Worm (Caenorhabditis elegans) whole organism, L1 larva: ENCODE results near the gene gst-24.

Source experiments
- C04F5.9 ChIP-seq: sonication (generic microtip); optimal IDR thresholded peaks from 2 replicates; lab custom pipeline; 2016; ENCODE audit warnings: missing genetic modification characterization, missing compliant biosample characterization
- alr-1 ChIP-seq: fragments of 200-800 bp; sonication (Bioruptor generic); optimal IDR thresholded peaks from 2 replicates; lab custom pipeline; 2018; ENCODE audit warnings: borderline replicate concordance, mild to moderate bottlenecking, missing genetic modification characterization, missing compliant biosample characterization
- ceh-63 ChIP-seq: fragments of 200-800 bp; sonication (Bioruptor generic); optimal IDR thresholded peaks from 2 replicates; lab custom pipeline; 2018; ENCODE audit warnings: mild to moderate bottlenecking, missing genetic modification characterization, missing compliant biosample characterization
- ceh-82 ChIP-seq, 3 experiments: fragments of 150-350 bp in 1 of 3; sonication (generic microtip) in 2 of 3; optimal IDR thresholded peaks; 2 replicates each; lab custom pipeline; 2014 to 2017; ENCODE audit warnings: missing biosample characterization in 3 of 3, missing genetic modification characterization in 3 of 3
- ceh-88 ChIP-seq: fragments of 200-800 bp; sonication (Bioruptor generic); IDR thresholded peaks from 2 replicates; pipeline ENCODE4 v1.3.6; 2022; ENCODE audit warnings: missing genetic modification characterization, missing compliant biosample characterization
- ces-1 ChIP-seq: fragments of 150-350 bp; optimal IDR thresholded peaks from 2 replicates; lab custom pipeline; 2014; ENCODE audit warnings: missing biosample characterization, missing genetic modification reagents, missing genetic modification characterization
- dpl-1 ChIP-seq, 3 experiments: fragments of 150-350 bp in 2 of 3; sonication (generic microtip) in 1 of 3; optimal IDR thresholded peaks; 2 replicates each; lab custom pipeline; 2014 to 2017; ENCODE audit warnings: missing biosample characterization in 3 of 3, missing genetic modification characterization in 3 of 3, missing genetic modification reagents in 3 of 3
- efl-1 ChIP-seq, 4 experiments: fragments of 150-350 bp; optimal IDR thresholded peaks in 3 of 4; peaks in 1 of 4; 1 replicate in 1 of 4; 2 replicates in 3 of 4; lab custom pipeline; 2014; ENCODE audit warnings: missing biosample characterization in 2 of 4, missing genetic modification characterization in 2 of 4, missing genetic modification reagents in 2 of 4
- egl-27 ChIP-seq, 2 experiments: fragments of 150-350 bp in 1 of 2; sonication (generic microtip); optimal IDR thresholded peaks; 3 replicates each; lab custom pipeline; 2017 to 2018; ENCODE audit warnings: missing biosample characterization in 2 of 2, missing genetic modification characterization in 2 of 2, missing genetic modification reagents in 2 of 2
- elt-2 ChIP-seq: sonication (generic microtip); optimal IDR thresholded peaks from 2 replicates; lab custom pipeline; 2016; ENCODE audit warnings: missing genetic modification characterization, mild to moderate bottlenecking, inconsistent platforms, missing compliant biosample characterization, missing genetic modification reagents
- elt-3 ChIP-seq, 6 experiments: fragments of 150-350 bp in 1 of 6; sonication (generic microtip); optimal IDR thresholded peaks; 2 replicates each; lab custom pipeline; 2017 to 2018; ENCODE audit warnings: missing biosample characterization in 6 of 6, missing genetic modification characterization in 6 of 6, inconsistent platforms in 1 of 6
- fos-1 ChIP-seq: fragments of 150-350 bp; optimal IDR thresholded peaks from 2 replicates; lab custom pipeline; 2014; ENCODE audit warnings: missing biosample characterization, missing genetic modification characterization
- grh-1 ChIP-seq: fragments of 200-800 bp; sonication (Bioruptor generic); IDR thresholded peaks from 2 replicates; pipeline ENCODE4 v1.3.6; 2022; ENCODE audit warnings: missing genetic modification reagents, missing genetic modification characterization, missing compliant biosample characterization
- hlh-4 ChIP-seq: sonication (generic microtip); optimal IDR thresholded peaks from 2 replicates; lab custom pipeline; 2016; ENCODE audit warnings: mild to moderate bottlenecking, missing genetic modification characterization, missing compliant biosample characterization
- hpl-2 ChIP-seq: fragments of 150-350 bp; optimal IDR thresholded peaks from 2 replicates; lab custom pipeline; 2014; ENCODE audit warnings: missing biosample characterization, missing genetic modification reagents, missing genetic modification characterization
- irx-1 ChIP-seq: sonication (generic microtip); optimal IDR thresholded peaks from 2 replicates; lab custom pipeline; 2016; ENCODE audit warnings: missing genetic modification characterization, missing compliant biosample characterization
- isw-1 ChIP-seq: fragments of 200-800 bp; sonication (Bioruptor generic); IDR thresholded peaks from 2 replicates; pipeline ENCODE4 v1.3.6; 2022; ENCODE audit warnings: missing genetic modification characterization, missing compliant biosample characterization
- lin-13 ChIP-seq: fragments of 150-350 bp; optimal IDR thresholded peaks from 2 replicates; lab custom pipeline; 2014; ENCODE audit warnings: missing biosample characterization, missing genetic modification reagents, missing genetic modification characterization
- lin-14 ChIP-seq: fragments of 200-800 bp; sonication (Bioruptor generic); optimal IDR thresholded peaks from 2 replicates; lab custom pipeline; 2018; ENCODE audit warnings: mild to moderate bottlenecking, missing genetic modification characterization, moderate library complexity, missing compliant biosample characterization
- lin-35 ChIP-seq, 2 experiments: fragments of 150-350 bp; optimal IDR thresholded peaks; 2 replicates each; lab custom pipeline; 2014; ENCODE audit warnings: missing biosample characterization in 2 of 2, missing genetic modification characterization in 2 of 2, missing genetic modification reagents in 2 of 2
- mef-2 ChIP-seq: fragments of 150-350 bp; optimal IDR thresholded peaks from 2 replicates; lab custom pipeline; 2014; ENCODE audit warnings: missing biosample characterization, missing genetic modification characterization
- nhr-19 ChIP-seq: fragments of 200-800 bp; sonication (Bioruptor generic); conservative IDR thresholded peaks from 2 replicates; pipeline ENCODE4 v1.3.6; 2022; ENCODE audit warnings: missing genetic modification characterization, missing compliant biosample characterization
- nhr-20 ChIP-seq: sonication (generic microtip); optimal IDR thresholded peaks from 2 replicates; lab custom pipeline; 2016; ENCODE audit warnings: mild to moderate bottlenecking, missing genetic modification characterization, missing compliant biosample characterization
- nhr-237 ChIP-seq: fragments of 150-350 bp; optimal IDR thresholded peaks from 2 replicates; lab custom pipeline; 2014; ENCODE audit warnings: missing biosample characterization, missing genetic modification characterization
- nhr-47 ChIP-seq: sonication (generic microtip); optimal IDR thresholded peaks from 2 replicates; lab custom pipeline; 2016; ENCODE audit warnings: mild to moderate bottlenecking, missing genetic modification characterization, moderate library complexity, missing compliant biosample characterization
- nhr-76 ChIP-seq: sonication (generic microtip); optimal IDR thresholded peaks from 2 replicates; lab custom pipeline; 2017; ENCODE audit warnings: missing biosample characterization, missing genetic modification characterization
- nhr-85 ChIP-seq: sonication (generic microtip); peaks from one replicate; lab custom pipeline; 2016; ENCODE audit warnings: missing genetic modification characterization, inconsistent platforms, missing compliant biosample characterization
- nhr-90 ChIP-seq: sonication (generic microtip); optimal IDR thresholded peaks from 2 replicates; lab custom pipeline; 2016; ENCODE audit warnings: mild to moderate bottlenecking, missing genetic modification characterization, missing compliant biosample characterization; ENCODE audit not compliant: poor library complexity
- pag-3 ChIP-seq: sonication (generic microtip); optimal IDR thresholded peaks from 2 replicates; lab custom pipeline; 2017; ENCODE audit warnings: missing genetic modification characterization, mild to moderate bottlenecking, missing compliant biosample characterization, antibody characterized with exemption, borderline replicate concordance; ENCODE audit not compliant: insufficient read depth
- pax-3 ChIP-seq: fragments of 200-800 bp; sonication (Bioruptor generic); optimal IDR thresholded peaks from 2 replicates; lab custom pipeline; 2018; ENCODE audit warnings: mild to moderate bottlenecking, missing genetic modification characterization, moderate library complexity, missing compliant biosample characterization
- pqm-1 ChIP-seq: sonication (generic microtip); optimal IDR thresholded peaks from 3 replicates; lab custom pipeline; 2017; ENCODE audit warnings: missing biosample characterization, missing genetic modification characterization
- snpc-4 ChIP-seq: fragments of 150-350 bp; optimal IDR thresholded peaks from 2 replicates; lab custom pipeline; 2014; ENCODE audit warnings: missing biosample characterization, missing genetic modification characterization
- snu-23 ChIP-seq: sonication (generic microtip); optimal IDR thresholded peaks from 2 replicates; lab custom pipeline; 2016; ENCODE audit warnings: missing genetic modification characterization, missing compliant biosample characterization
- sox-4 ChIP-seq: sonication (generic microtip); optimal IDR thresholded peaks from 2 replicates; lab custom pipeline; 2016; ENCODE audit warnings: missing genetic modification characterization, missing compliant biosample characterization
- sptf-1 ChIP-seq: fragments of 150-350 bp; optimal IDR thresholded peaks from 2 replicates; lab custom pipeline; 2014; ENCODE audit warnings: missing biosample characterization, missing genetic modification characterization
- sup-37 ChIP-seq: fragments of 200-800 bp; sonication (Bioruptor generic); optimal IDR thresholded peaks from 2 replicates; lab custom pipeline; 2018; ENCODE audit warnings: mild to moderate bottlenecking, missing genetic modification characterization, missing compliant biosample characterization
- tbx-2 ChIP-seq: sonication (generic microtip); optimal IDR thresholded peaks from 2 replicates; lab custom pipeline; 2016; ENCODE audit warnings: missing genetic modification characterization, missing compliant biosample characterization
- tlp-1 ChIP-seq: fragments of 150-350 bp; optimal IDR thresholded peaks from 2 replicates; lab custom pipeline; 2014; ENCODE audit warnings: missing biosample characterization, missing genetic modification characterization
- unc-130 ChIP-seq: fragments of 150-350 bp; optimal IDR thresholded peaks from 2 replicates; lab custom pipeline; 2017; ENCODE audit warnings: missing biosample characterization, missing genetic modification characterization, inconsistent platforms
- unc-30 ChIP-seq: sonication (generic microtip); optimal IDR thresholded peaks from 2 replicates; lab custom pipeline; 2017; ENCODE audit warnings: missing biosample characterization, missing genetic modification characterization
- unc-62 ChIP-seq: fragments of 150-350 bp; optimal IDR thresholded peaks from 2 replicates; lab custom pipeline; 2014; ENCODE audit warnings: missing biosample characterization, missing genetic modification reagents, missing genetic modification characterization
- unc-86 ChIP-seq: sonication (generic microtip); optimal IDR thresholded peaks from 2 replicates; lab custom pipeline; 2016; ENCODE audit warnings: missing genetic modification characterization, missing compliant biosample characterization
- vab-15 ChIP-seq: sonication (generic microtip); optimal IDR thresholded peaks from 2 replicates; lab custom pipeline; 2017; ENCODE audit warnings: missing genotype, mild to moderate bottlenecking, missing genetic modification characterization, missing compliant biosample characterization
- xbp-1 ChIP-seq: sonication (generic microtip); optimal IDR thresholded peaks from 2 replicates; lab custom pipeline; 2016; ENCODE audit warnings: missing genetic modification characterization, missing compliant biosample characterization
- zag-1 ChIP-seq: fragments of 150-350 bp; optimal IDR thresholded peaks from 2 replicates; lab custom pipeline; 2014; ENCODE audit warnings: missing biosample characterization, missing genetic modification characterization
- zip-4 ChIP-seq: fragments of 200-800 bp; sonication (Bioruptor generic); optimal IDR thresholded peaks from 2 replicates; lab custom pipeline; 2018; ENCODE audit warnings: mild to moderate bottlenecking, missing genetic modification characterization, moderate library complexity, missing compliant biosample characterization
- ztf-4 ChIP-seq: fragments of 150-350 bp; optimal IDR thresholded peaks from 2 replicates; lab custom pipeline; 2014; ENCODE audit warnings: missing biosample characterization, missing genetic modification characterization

gst-24 gene

ce11 chrII:13609655-13610054 is 1.5 kb downstream of the gst-24 start, which contains the start of gene gst-20 (continued):
- TF ChIP-seq lin-13 (GFP tag; lab: Kevin White, UChicago) (no peak), pax-3 (no peak), ztf-4 (tag; lab: Kevin White, UChicago) (no peak), snu-23 (peak; percentile 63), xbp-1 (tag; lab: Kevin White, UChicago) (peak; percentile 30), ceh-82 (tag; optimal IDR thresholded peaks at IDR 0.05; lab: Kevin White, UChicago) (peak in 2 of 3 experiments; percentile 7 to 18), fos-1 (no peak), elt-2 (peak; percentile 9), nhr-90 (tag; lab: Kevin White, UChicago) (peak; percentile 75), pag-3 (tag; lab: Kevin White, UChicago) (peak; percentile 84), elt-3 (tag; optimal IDR thresholded peaks at IDR 0.05; lab: Kevin White, UChicago) (peak in 5 of 6 experiments; percentile 39 to 78 (median 60)), nhr-20 (peak; percentile 91), tlp-1 (tag; lab: Kevin White, UChicago) (no peak), snpc-4 (tag; lab: Kevin White, UChicago) (peak; percentile 20)

ce11 chrII:13600904-13601303 is 10.3 kb downstream of the gst-24 start, which contains the start of gene csp-1:
Gene csp-1, plus strand, starts transcription at chrII:13601204.
- no peak for TF ChIP-seq snpc-4 (tag; lab: Kevin White, UChicago)
- TF ChIP-seq efl-1 (optimal IDR thresholded peaks at IDR 0.05; lab: Kevin White, UChicago) = no peak
- TF ChIP-seq efl-1 (GFP tag; optimal IDR thresholded peaks at IDR 0.05 in 1 of 2; lab: Kevin White, UChicago) = peak in 1 of 2 experiments; percentile 80
- TF ChIP-seq nhr-85 (tag; lab: Kevin White, UChicago) = peak; percentile 29

ce11 chrII:13596505-13596977 is 14.6 kb downstream of the gst-24 start, which contains the start of the genes fbxc-23 and csc-1:
Gene fbxc-23, minus strand, starts transcription at chrII:13596555.
Gene csc-1, plus strand, starts transcription at chrII:13596955.
- TF ChIP-seq dpl-1 (GFP tag; optimal IDR thresholded peaks at IDR 0.05; lab: Kevin White, UChicago) = peak; percentile 91 to 96 (median 93)
- TF ChIP-seq ztf-4 (tag; lab: Kevin White, UChicago) = no peak
- no peak for TF ChIP-seq mef-2
- TF ChIP-seq nhr-20 = peak; percentile 60
- peak; percentile 89 to 95 for TF ChIP-seq lin-35 (GFP tag; optimal IDR thresholded peaks at IDR 0.05; lab: Kevin White, UChicago)
- no peak for TF ChIP-seq hlh-4 (tag; lab: Kevin White, UChicago)
- no peak for TF ChIP-seq nhr-237 (tag; lab: Kevin White, UChicago)
- no peak for TF ChIP-seq hpl-2 (GFP tag; lab: Kevin White, UChicago)
- TF ChIP-seq nhr-19 (GFP tag; lab: Robert Waterston, UW) = peak; percentile 48
- TF ChIP-seq tbx-2 (tag; lab: Kevin White, UChicago) = peak; percentile 45
- TF ChIP-seq ceh-82 (tag; optimal IDR thresholded peaks at IDR 0.05; lab: Kevin White, UChicago) = peak; percentile 20 to 42 (median 28)
- TF ChIP-seq unc-62 (GFP tag; lab: Kevin White, UChicago) = no peak
- no peak for TF ChIP-seq zip-4 (GFP tag; lab: Kevin White, UChicago)
- TF ChIP-seq ces-1 = no peak
- no peak for TF ChIP-seq pqm-1 (tag; lab: Kevin White, UChicago)
- no peak for TF ChIP-seq unc-86 (tag; lab: Kevin White, UChicago)
- TF ChIP-seq nhr-76 (tag; lab: Kevin White, UChicago) = no peak
- TF ChIP-seq lin-14 (GFP tag; lab: Kevin White, UChicago) = peak; percentile 43
- TF ChIP-seq zag-1 (tag; lab: Kevin White, UChicago) = no peak
- TF ChIP-seq ceh-88 (GFP tag; lab: Robert Waterston, UW) = no peak
- TF ChIP-seq egl-27 (tag; optimal IDR thresholded peaks at IDR 0.05; lab: Kevin White, UChicago) = no peak
- no peak for TF ChIP-seq vab-15 (tag; lab: Kevin White, UChicago)
- TF ChIP-seq sup-37 = no peak
- peak; percentile 52 for TF ChIP-seq unc-130 (tag; lab: Kevin White, UChicago)
- peak; percentile 48; the same call in 1 of the 2 replicates for TF ChIP-seq grh-1
- peak in 1 of 6 experiments; percentile 67 for TF ChIP-seq elt-3 (tag; optimal IDR thresholded peaks at IDR 0.05; lab: Kevin White, UChicago)
- no peak; the same call in 1 of the 2 replicates for TF ChIP-seq isw-1 (GFP tag; lab: Robert Waterston, UW)
- peak; percentile 34 for TF ChIP-seq nhr-85 (tag; lab: Kevin White, UChicago)
- no peak for TF ChIP-seq sptf-1 (tag; lab: Kevin White, UChicago)
- no peak for TF ChIP-seq C04F5.9
- TF ChIP-seq nhr-47 = peak; percentile 51
- peak; percentile 53 for TF ChIP-seq irx-1 (tag; lab: Kevin White, UChicago)
- TF ChIP-seq sox-4 (tag; lab: Kevin White, UChicago) = no peak
- TF ChIP-seq unc-30 (tag; lab: Kevin White, UChicago) = no peak
- peak; percentile 93 to 96 for TF ChIP-seq efl-1 (optimal IDR thresholded peaks at IDR 0.05; lab: Kevin White, UChicago)
- peak; percentile 95 to 99 for TF ChIP-seq efl-1 (GFP tag; optimal IDR thresholded peaks at IDR 0.05 in 1 of 2; lab: Kevin White, UChicago)
- TF ChIP-seq ceh-63 = no peak
- TF ChIP-seq alr-1 (tag; lab: Kevin White, UChicago) = no peak
